Worm (Caenorhabditis elegans) whole organism, L2 larva: Measurements from ENCODE around the gene nhr-120.
A peak's percentile ranks its signal among the peaks of the same experiment; 100 is the strongest.

ENCODE experiments used
- C34F6.9 ChIP-seq: fragments of 150-350 bp; optimal IDR thresholded peaks from 2 replicates; lab custom pipeline; 2014; ENCODE audit warnings: missing biosample characterization, missing genetic modification characterization
- F13H6.1 ChIP-seq: sonication (generic microtip); optimal IDR thresholded peaks from 2 replicates; lab custom pipeline; 2016; ENCODE audit warnings: missing genetic modification characterization, missing compliant biosample characterization
- R02D3.7 ChIP-seq: fragments of 150-350 bp; optimal IDR thresholded peaks from 2 replicates; lab custom pipeline; 2014; ENCODE audit warnings: missing biosample characterization, missing genetic modification characterization
- Y55F3AM.14 ChIP-seq: fragments of 200-800 bp; sonication (Bioruptor generic); optimal IDR thresholded peaks from 2 replicates; lab custom pipeline; 2018; ENCODE audit warnings: mild to moderate bottlenecking, missing genetic modification characterization, missing compliant biosample characterization
- ZK546.5 ChIP-seq: sonication (generic microtip); optimal IDR thresholded peaks from 2 replicates; lab custom pipeline; 2017; ENCODE audit warnings: missing biosample characterization, missing genetic modification characterization
- aly-2 ChIP-seq: fragments of 150-350 bp; optimal IDR thresholded peaks from 2 replicates; lab custom pipeline; 2014; ENCODE audit warnings: missing biosample characterization, missing genetic modification characterization
- ama-1 ChIP-seq: fragments of 150-350 bp; optimal IDR thresholded peaks from 2 replicates; lab custom pipeline; 2018; ENCODE audit warnings: inconsistent platforms
- blmp-1 ChIP-seq: sonication (generic microtip); optimal IDR thresholded peaks from 2 replicates; lab custom pipeline; 2017; ENCODE audit warnings: missing genetic modification characterization, mild to moderate bottlenecking, missing compliant biosample characterization, antibody characterized with exemption, moderate library complexity; ENCODE audit not compliant: insufficient read depth
- ceh-16 ChIP-seq: fragments of 150-350 bp; optimal IDR thresholded peaks from 2 replicates; lab custom pipeline; 2014; ENCODE audit warnings: missing biosample characterization, missing genetic modification characterization
- ceh-82 ChIP-seq: fragments of 150-350 bp; optimal IDR thresholded peaks from 2 replicates; lab custom pipeline; 2014; ENCODE audit warnings: missing biosample characterization, missing genetic modification characterization
- crh-2 ChIP-seq: sonication (generic microtip); optimal IDR thresholded peaks from 2 replicates; lab custom pipeline; 2017; ENCODE audit warnings: missing biosample characterization, missing genetic modification characterization
- dmd-4 ChIP-seq: sonication (generic microtip); optimal IDR thresholded peaks from 2 replicates; lab custom pipeline; 2017; ENCODE audit warnings: missing biosample characterization, missing genetic modification characterization
- egl-27 ChIP-seq: sonication (generic microtip); optimal IDR thresholded peaks from 3 replicates; lab custom pipeline; 2017; ENCODE audit warnings: missing biosample characterization, missing genetic modification reagents, missing genetic modification characterization
- elt-1 ChIP-seq: fragments of 150-350 bp; optimal IDR thresholded peaks from 2 replicates; lab custom pipeline; 2014; ENCODE audit warnings: missing biosample characterization, missing genetic modification characterization
- elt-3 ChIP-seq: sonication (generic microtip); optimal IDR thresholded peaks from 2 replicates; lab custom pipeline; 2017; ENCODE audit warnings: missing biosample characterization, missing genetic modification characterization
- fos-1 ChIP-seq: fragments of 150-350 bp; optimal IDR thresholded peaks from 2 replicates; lab custom pipeline; 2014; ENCODE audit warnings: missing biosample characterization, missing genetic modification characterization
- gmeb-1 ChIP-seq: fragments of 150-350 bp; optimal IDR thresholded peaks from 2 replicates; lab custom pipeline; 2014; ENCODE audit warnings: missing biosample characterization, missing genetic modification characterization
- lin-11 ChIP-seq: fragments of 150-350 bp; sonication (generic microtip); optimal IDR thresholded peaks from 2 replicates; lab custom pipeline; 2014; ENCODE audit warnings: missing biosample characterization, missing genetic modification characterization, inconsistent platforms, mixed read lengths
- lin-13 ChIP-seq: fragments of 150-350 bp; optimal IDR thresholded peaks from 2 replicates; lab custom pipeline; 2014; ENCODE audit warnings: missing biosample characterization, missing genetic modification reagents, missing genetic modification characterization
- lin-39 ChIP-seq: fragments of 150-350 bp; optimal IDR thresholded peaks from 2 replicates; lab custom pipeline; 2014; ENCODE audit warnings: missing biosample characterization, missing genetic modification reagents, missing genetic modification characterization
- lsy-2 ChIP-seq, 2 experiments: fragments of 150-350 bp in 1 of 2; sonication (generic microtip) in 1 of 2; optimal IDR thresholded peaks; 2 replicates each; lab custom pipeline; 2014 to 2017; ENCODE audit warnings: missing biosample characterization in 2 of 2, missing genetic modification characterization in 2 of 2
- mab-5 ChIP-seq: fragments of 150-350 bp; optimal IDR thresholded peaks from 2 replicates; lab custom pipeline; 2014; ENCODE audit warnings: missing biosample characterization, missing genetic modification characterization
- mbf-1 ChIP-seq: sonication (generic microtip); optimal IDR thresholded peaks from 2 replicates; lab custom pipeline; 2017; ENCODE audit warnings: missing biosample characterization, missing genetic modification characterization
- mdl-1 ChIP-seq, 2 experiments: fragments of 150-350 bp in 1 of 2; sonication (generic microtip) in 1 of 2; optimal IDR thresholded peaks; 2 replicates each; lab custom pipeline; 2017; ENCODE audit warnings: missing biosample characterization in 2 of 2, missing genetic modification characterization in 2 of 2
- nhr-12 ChIP-seq: fragments of 150-350 bp; optimal IDR thresholded peaks from 2 replicates; lab custom pipeline; 2014; ENCODE audit warnings: missing biosample characterization, missing genetic modification characterization
- nhr-129 ChIP-seq: fragments of 150-350 bp; optimal IDR thresholded peaks from 2 replicates; lab custom pipeline; 2014; ENCODE audit warnings: missing biosample characterization, missing genetic modification characterization
- nhr-21 ChIP-seq: fragments of 150-350 bp; optimal IDR thresholded peaks from 2 replicates; lab custom pipeline; 2014; ENCODE audit warnings: missing biosample characterization, missing genetic modification characterization
- nhr-77 ChIP-seq: fragments of 150-350 bp; optimal IDR thresholded peaks from 2 replicates; lab custom pipeline; 2014; ENCODE audit warnings: missing biosample characterization, missing genetic modification characterization
- peb-1 ChIP-seq: fragments of 150-350 bp; optimal IDR thresholded peaks from 2 replicates; lab custom pipeline; 2014; ENCODE audit warnings: missing biosample characterization, missing genetic modification characterization
- sma-9 ChIP-seq, 2 experiments: fragments of 150-350 bp in 1 of 2; sonication (generic microtip) in 1 of 2; optimal IDR thresholded peaks; 2 replicates each; lab custom pipeline; 2014 to 2016; ENCODE audit warnings: missing genetic modification characterization in 2 of 2, mild to moderate bottlenecking in 1 of 2, missing biosample characterization in 1 of 2, missing compliant biosample characterization in 1 of 2, missing genetic modification reagents in 1 of 2, moderate library complexity in 1 of 2
- snpc-4 ChIP-seq: fragments of 150-350 bp; optimal IDR thresholded peaks from 2 replicates; lab custom pipeline; 2014; ENCODE audit warnings: missing biosample characterization, missing genetic modification characterization
- unc-39 ChIP-seq: fragments of 150-350 bp; optimal IDR thresholded peaks from 2 replicates; lab custom pipeline; 2014; ENCODE audit warnings: missing biosample characterization, missing genetic modification characterization
- unc-55 ChIP-seq: fragments of 150-350 bp; sonication (generic microtip); optimal IDR thresholded peaks from 3 replicates; lab custom pipeline; 2014; ENCODE audit warnings: missing biosample characterization, missing genetic modification reagents, missing genetic modification characterization
- unc-62 ChIP-seq: fragments of 150-350 bp; optimal IDR thresholded peaks from 2 replicates; lab custom pipeline; 2014; ENCODE audit warnings: missing biosample characterization, missing genetic modification reagents, missing genetic modification characterization
- zag-1 ChIP-seq: fragments of 150-350 bp; optimal IDR thresholded peaks from 2 replicates; lab custom pipeline; 2014; ENCODE audit warnings: missing biosample characterization, missing genetic modification characterization
- ztf-11 ChIP-seq: sonication (generic microtip); optimal IDR thresholded peaks from 2 replicates; lab custom pipeline; 2017; ENCODE audit warnings: missing biosample characterization, missing genetic modification characterization
- ztf-4 ChIP-seq: fragments of 150-350 bp; optimal IDR thresholded peaks from 2 replicates; lab custom pipeline; 2014; ENCODE audit warnings: missing biosample characterization, missing genetic modification characterization

The nhr-120 gene

ce11 chrX:6609251-6609650 lies 31.2 kb downstream of the nhr-120 start:
- TF ChIP-seq peb-1 (tag; lab: Kevin White, UChicago) = no peak
- TF ChIP-seq lin-11 = peak; percentile 10

ce11 chrX:6607599-6607998 lies 32.8 kb downstream of the nhr-120 start:
- TF ChIP-seq sma-9 (GFP tag; optimal IDR thresholded peaks at IDR 0.05; lab: Kevin White, UChicago) = peak; percentile 49
- no peak for TF ChIP-seq sma-9 (tag; optimal IDR thresholded peaks at IDR 0.05; lab: Kevin White, UChicago)
- TF ChIP-seq mdl-1 (tag; optimal IDR thresholded peaks at IDR 0.05; lab: Kevin White, UChicago) = no peak
- TF ChIP-seq dmd-4 (tag; lab: Kevin White, UChicago) = no peak
- TF ChIP-seq nhr-77 = no peak
- TF ChIP-seq fos-1 (tag; lab: Kevin White, UChicago) = peak; percentile 14
- no peak for TF ChIP-seq mab-5 (tag; lab: Kevin White, UChicago)
- TF ChIP-seq F13H6.1 = peak; percentile 11
- TF ChIP-seq R02D3.7 (tag; lab: Kevin White, UChicago) = no peak
- TF ChIP-seq blmp-1 (tag; lab: Kevin White, UChicago) = no peak
- TF ChIP-seq lsy-2 (tag; optimal IDR thresholded peaks at IDR 0.05; lab: Kevin White, UChicago) = no peak
- no peak for TF ChIP-seq unc-39 (tag; lab: Kevin White, UChicago)
- TF ChIP-seq C34F6.9 (tag; lab: Kevin White, UChicago) = no peak
- TF ChIP-seq elt-3 = no peak
- no peak for TF ChIP-seq egl-27 (tag; lab: Kevin White, UChicago)
- no peak for TF ChIP-seq nhr-21 (tag; lab: Kevin White, UChicago)
- no peak for TF ChIP-seq snpc-4
- no peak for TF ChIP-seq nhr-129 (tag; lab: Kevin White, UChicago)
- TF ChIP-seq ama-1 (lab: Kevin White, UChicago) = no peak
- no peak for TF ChIP-seq nhr-12 (tag; lab: Kevin White, UChicago)
- TF ChIP-seq ZK546.5 = no peak
- TF ChIP-seq ceh-16 (tag; lab: Kevin White, UChicago) = no peak
- TF ChIP-seq gmeb-1 (tag; lab: Kevin White, UChicago) = peak; percentile 43
- no peak for TF ChIP-seq zag-1 (tag; lab: Kevin White, UChicago)
- no peak for TF ChIP-seq aly-2

ce11 chrX:6606991-6607390 lies 33.4 kb downstream of the nhr-120 start, which contains the start of gene cpr-6:
TSS of gene cpr-6 (plus strand) at chrX:6607207.
- no peak for TF ChIP-seq nhr-12 (tag; lab: Kevin White, UChicago)
- peak; percentile 49 for TF ChIP-seq fos-1 (tag; lab: Kevin White, UChicago)
- TF ChIP-seq gmeb-1 (tag; lab: Kevin White, UChicago) = peak; percentile 8
- no peak for TF ChIP-seq lin-11
- peak; percentile 10 for TF ChIP-seq crh-2 (tag; lab: Kevin White, UChicago)
- no peak for TF ChIP-seq ceh-16 (tag; lab: Kevin White, UChicago)
- TF ChIP-seq F13H6.1 = peak; percentile 61
- TF ChIP-seq Y55F3AM.14 = no peak
- TF ChIP-seq sma-9 (GFP tag; optimal IDR thresholded peaks at IDR 0.05; lab: Kevin White, UChicago) = peak; percentile 11
- TF ChIP-seq sma-9 (tag; optimal IDR thresholded peaks at IDR 0.05; lab: Kevin White, UChicago) = no peak
- TF ChIP-seq blmp-1 (tag; lab: Kevin White, UChicago) = no peak

- TF ChIP-seq crh-2 (tag; lab: Kevin White, UChicago) (no peak), mab-5 (tag; lab: Kevin White, UChicago) (no peak), lin-11 (no peak), elt-1 (tag; lab: Kevin White, UChicago) (no peak), mdl-1 (tag; optimal IDR thresholded peaks at IDR 0.05; lab: Kevin White, UChicago) (no peak), unc-55 (GFP tag; lab: Kevin White, UChicago) (no peak), ZK546.5 (no peak), ztf-4 (tag; lab: Kevin White, UChicago) (no peak)
Measured at ce11 chrX:6603098-6603497, 37.3 kb downstream of the nhr-120 start, which contains the start of gene F23G4.1. TSS of gene F23G4.1 (minus strand) at chrX:6603198.

ce11 chrX:6601967-6602366 lies 38.5 kb downstream of the nhr-120 start:
- TF ChIP-seq egl-27 (tag; lab: Kevin White, UChicago) (no peak), sma-9 (GFP tag; optimal IDR thresholded peaks at IDR 0.05; lab: Kevin White, UChicago) (no peak), sma-9 (tag; optimal IDR thresholded peaks at IDR 0.05; lab: Kevin White, UChicago) (no peak), lin-13 (GFP tag; lab: Kevin White, UChicago) (no peak), lin-11 (no peak), zag-1 (tag; lab: Kevin White, UChicago) (no peak), fos-1 (tag; lab: Kevin White, UChicago) (no peak), unc-62 (no peak), peb-1 (tag; lab: Kevin White, UChicago) (no peak), nhr-77 (no peak), unc-39 (tag; lab: Kevin White, UChicago) (no peak), blmp-1 (tag; lab: Kevin White, UChicago) (no peak), crh-2 (tag; lab: Kevin White, UChicago) (no peak), lsy-2 (tag; optimal IDR thresholded peaks at IDR 0.05; lab: Kevin White, UChicago) (no peak), dmd-4 (tag; lab: Kevin White, UChicago) (no peak), unc-55 (GFP tag; lab: Kevin White, UChicago) (no peak), ceh-82 (tag; lab: Kevin White, UChicago) (no peak), lin-39 (tag; lab: Kevin White, UChicago) (no peak), ztf-11 (tag; lab: Kevin White, UChicago) (no peak), Y55F3AM.14 (no peak), mbf-1 (tag; lab: Kevin White, UChicago) (no peak)
